Worm (Caenorhabditis elegans) whole organism, early embryonic: ENCODE results near the gene Y73F8A.35.

ENCODE experiments used
- B0310.2 ChIP-seq: sonication (generic microtip); optimal IDR thresholded peaks from 2 replicates; lab custom pipeline; 2016; ENCODE audit warnings: mild to moderate bottlenecking, missing genetic modification characterization, missing compliant biosample characterization
- ama-1 ChIP-seq: fragments of 150-350 bp; optimal IDR thresholded peaks from 2 replicates; lab custom pipeline; 2014
- ceh-13 ChIP-seq: fragments of 200-800 bp; sonication (Bioruptor generic); optimal IDR thresholded peaks from 2 replicates; lab custom pipeline; 2018; ENCODE audit warnings: mild to moderate bottlenecking, missing genetic modification characterization, missing compliant biosample characterization
- flt-1 ChIP-seq: fragments of 200-800 bp; sonication (Bioruptor generic); IDR thresholded peaks from 2 replicates; pipeline ENCODE4 v1.3.6; 2022; ENCODE audit warnings: missing genetic modification characterization, missing compliant biosample characterization
- pes-1 ChIP-seq: fragments of 200-800 bp; sonication (Bioruptor generic); IDR thresholded peaks from 2 replicates; pipeline ENCODE4 v1.3.6; 2022; ENCODE audit warnings: missing genetic modification reagents, missing genetic modification characterization, missing compliant biosample characterization
- sea-1 ChIP-seq: fragments of 200-800 bp; sonication (Bioruptor generic); conservative IDR thresholded peaks from 2 replicates; pipeline ENCODE4 v1.3.6; 2022; ENCODE audit warnings: missing genetic modification characterization, missing compliant biosample characterization
- tbx-11 ChIP-seq: fragments of 200-800 bp; sonication (Bioruptor generic); IDR thresholded peaks from 2 replicates; pipeline ENCODE4 v1.3.6; 2022; ENCODE audit warnings: missing genetic modification characterization, missing compliant biosample characterization

DNA sequence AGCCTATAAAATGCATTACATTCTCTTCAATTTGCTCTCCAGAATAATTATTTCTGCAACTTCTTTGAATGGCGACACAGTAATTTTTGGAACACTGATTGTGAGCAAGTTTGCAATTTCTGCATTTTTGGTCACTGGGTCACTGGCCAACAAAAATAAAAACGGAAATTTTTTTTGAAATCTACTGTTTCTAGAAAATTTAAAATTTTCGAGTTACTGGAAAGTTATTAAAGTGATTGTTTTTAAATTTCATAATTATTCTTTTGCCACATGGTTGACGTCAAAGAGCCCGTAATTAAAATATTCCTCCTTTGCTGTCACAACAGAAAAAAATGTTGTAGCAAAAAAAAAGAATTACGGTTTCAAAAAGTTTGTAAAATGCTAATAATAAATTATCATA lies 16.0 kb downstream of the Y73F8A.35 start:
- TF ChIP-seq B0310.2 (tag; lab: Kevin White, UChicago) (no peak), ama-1 (no peak), ceh-13 (GFP tag; lab: Kevin White, UChicago) (no peak), flt-1 (GFP tag; lab: Robert Waterston, UW) (no peak), pes-1 (no peak), sea-1 (GFP tag; lab: Robert Waterston, UW) (no peak), tbx-11 (no peak)
